Worm (Caenorhabditis elegans) whole organism, young adult: Measurements from ENCODE around the gene ndub-2.

Experiments used
- B0261.1 ChIP-seq: sonication (generic microtip); optimal IDR thresholded peaks from 2 replicates; lab custom pipeline; 2016; ENCODE audit warnings: mild to moderate bottlenecking, missing genetic modification characterization, moderate library complexity, missing compliant biosample characterization
- C17E4.6 ChIP-seq: fragments of 200-800 bp; sonication (Bioruptor generic); IDR thresholded peaks from 2 replicates; pipeline ENCODE4 v1.3.6; 2022; ENCODE audit warnings: missing genetic modification reagents, missing genetic modification characterization, missing compliant biosample characterization
- F57A8.1 ChIP-seq: fragments of 200-800 bp; sonication (Bioruptor generic); optimal IDR thresholded peaks from 2 replicates; lab custom pipeline; 2018; ENCODE audit warnings: mild to moderate bottlenecking, missing genetic modification characterization, moderate library complexity, missing compliant biosample characterization
- K11D2.4 ChIP-seq: fragments of 200-800 bp; sonication (Bioruptor generic); IDR thresholded peaks from 2 replicates; pipeline ENCODE4 v1.3.6; 2022; ENCODE audit warnings: missing genetic modification reagents, missing genetic modification characterization, missing compliant biosample characterization
- K12H6.12 ChIP-seq: fragments of 200-800 bp; sonication (Bioruptor generic); optimal IDR thresholded peaks from 2 replicates; lab custom pipeline; 2018; ENCODE audit warnings: mild to moderate bottlenecking, missing genetic modification characterization, missing compliant biosample characterization
- T07F8.4 ChIP-seq: sonication (generic microtip); optimal IDR thresholded peaks from 2 replicates; lab custom pipeline; 2016; ENCODE audit warnings: mild to moderate bottlenecking, missing genetic modification characterization, moderate library complexity, missing compliant biosample characterization
- Y53F4B.3 ChIP-seq: fragments of 200-800 bp; sonication (Bioruptor generic); IDR thresholded peaks from 2 replicates; pipeline ENCODE4 v1.3.6; 2022; ENCODE audit warnings: missing genetic modification reagents, missing genetic modification characterization, missing compliant biosample characterization
- aptf-3 ChIP-seq: fragments of 200-800 bp; sonication (Bioruptor generic); IDR thresholded peaks from 2 replicates; pipeline ENCODE4 v1.3.6; 2022; ENCODE audit warnings: missing genetic modification characterization, missing compliant biosample characterization
- atf-7 ChIP-seq: sonication (generic microtip); optimal IDR thresholded peaks from 2 replicates; lab custom pipeline; 2017; ENCODE audit warnings: mild to moderate bottlenecking, missing genetic modification characterization, missing compliant biosample characterization
- cebp-1 ChIP-seq, 2 experiments: fragments of 200-800 bp in 1 of 2; sonication (Bioruptor generic) in 1 of 2; sonication (generic microtip) in 1 of 2; IDR thresholded peaks in 1 of 2; optimal IDR thresholded peaks in 1 of 2; 2 replicates each; pipeline versions ENCODE4 v1.3.6 to Lab custom; 2017 to 2022; ENCODE audit warnings: missing compliant biosample characterization in 2 of 2, missing genetic modification characterization in 2 of 2, mild to moderate bottlenecking in 1 of 2, missing genetic modification reagents in 1 of 2, moderate library complexity in 1 of 2
- ceh-27 ChIP-seq: fragments of 200-800 bp; sonication (Bioruptor generic); optimal IDR thresholded peaks from 2 replicates; lab custom pipeline; 2018; ENCODE audit warnings: mild to moderate bottlenecking, missing genetic modification characterization, moderate library complexity, missing compliant biosample characterization
- ceh-79 ChIP-seq: sonication (generic microtip); optimal IDR thresholded peaks from 2 replicates; lab custom pipeline; 2017; ENCODE audit warnings: mild to moderate bottlenecking, missing genetic modification characterization, missing compliant biosample characterization
- die-1 ChIP-seq: sonication (generic microtip); optimal IDR thresholded peaks from 2 replicates; lab custom pipeline; 2016; ENCODE audit warnings: missing genotype, mild to moderate bottlenecking, missing genetic modification characterization, missing compliant biosample characterization
- dpl-1 ChIP-seq: fragments of 150-350 bp; optimal IDR thresholded peaks from 2 replicates; lab custom pipeline; 2014; ENCODE audit warnings: missing biosample characterization, missing genetic modification reagents, missing genetic modification characterization
- egl-18 ChIP-seq: fragments of 200-800 bp; sonication (Bioruptor generic); IDR thresholded peaks from 2 replicates; pipeline ENCODE4 v1.3.6; 2022; ENCODE audit warnings: missing genetic modification reagents, missing genetic modification characterization, missing compliant biosample characterization
- egrh-3 ChIP-seq: fragments of 200-800 bp; sonication (Bioruptor generic); IDR thresholded peaks from 2 replicates; pipeline ENCODE4 v1.3.6; 2022; ENCODE audit warnings: missing genetic modification reagents, missing genetic modification characterization, missing compliant biosample characterization
- hmg-1.2 ChIP-seq: fragments of 200-800 bp; sonication (Bioruptor generic); IDR thresholded peaks from 2 replicates; pipeline ENCODE4 v1.3.6; 2022; ENCODE audit warnings: missing genetic modification reagents, missing genetic modification characterization, missing compliant biosample characterization
- lag-1 ChIP-seq: fragments of 200-800 bp; sonication (Bioruptor generic); IDR thresholded peaks from 2 replicates; pipeline ENCODE4 v1.3.6; 2022; ENCODE audit warnings: missing genetic modification reagents, missing genetic modification characterization, missing compliant biosample characterization
- let-526 ChIP-seq: fragments of 200-800 bp; sonication (Bioruptor generic); IDR thresholded peaks from 2 replicates; pipeline ENCODE4 v1.3.6; 2022; ENCODE audit warnings: missing genetic modification reagents, missing genetic modification characterization, missing compliant biosample characterization
- lin-35 ChIP-seq, 3 experiments: fragments of 150-350 bp in 2 of 3; sonication (generic microtip) in 1 of 3; optimal IDR thresholded peaks; 2 replicates each; lab custom pipeline; 2014 to 2018; ENCODE audit warnings: missing biosample characterization in 3 of 3, missing genetic modification characterization in 3 of 3, missing genetic modification reagents in 3 of 3
- lsl-1 ChIP-seq: fragments of 200-800 bp; sonication (Bioruptor generic); optimal IDR thresholded peaks from 2 replicates; lab custom pipeline; 2018; ENCODE audit warnings: mild to moderate bottlenecking, missing genetic modification characterization, moderate library complexity, missing compliant biosample characterization
- madf-10 ChIP-seq: sonication (generic microtip); optimal IDR thresholded peaks from 2 replicates; lab custom pipeline; 2016; ENCODE audit warnings: mild to moderate bottlenecking, missing genetic modification characterization, missing compliant biosample characterization
- madf-8 ChIP-seq: fragments of 200-800 bp; sonication (Bioruptor generic); conservative IDR thresholded peaks from 2 replicates; pipeline ENCODE4 v1.3.6; 2022; ENCODE audit warnings: missing genetic modification reagents, missing genetic modification characterization, missing compliant biosample characterization
- mcd-1 ChIP-seq: fragments of 200-800 bp; sonication (Bioruptor generic); IDR thresholded peaks from 2 replicates; pipeline ENCODE4 v1.3.6; 2022; ENCODE audit warnings: missing genetic modification reagents, missing genetic modification characterization, missing compliant biosample characterization
- mel-28 ChIP-seq: sonication (generic microtip); optimal IDR thresholded peaks from 2 replicates; lab custom pipeline; 2016; ENCODE audit warnings: borderline replicate concordance, mild to moderate bottlenecking, missing genetic modification characterization, missing compliant biosample characterization
- mxl-1 ChIP-seq: sonication (generic microtip); optimal IDR thresholded peaks from 2 replicates; lab custom pipeline; 2016; ENCODE audit warnings: missing genetic modification characterization, missing compliant biosample characterization
- nfya-2 ChIP-seq: fragments of 200-800 bp; sonication (Bioruptor generic); IDR thresholded peaks from 2 replicates; pipeline ENCODE4 v1.3.6; 2022; ENCODE audit warnings: missing genetic modification reagents, missing genetic modification characterization, missing compliant biosample characterization
- nfyb-1 ChIP-seq: fragments of 200-800 bp; sonication (Bioruptor generic); IDR thresholded peaks from 2 replicates; pipeline ENCODE4 v1.3.6; 2022; ENCODE audit warnings: missing genetic modification reagents, missing genetic modification characterization, missing compliant biosample characterization
- nhr-179 ChIP-seq: sonication (generic microtip); optimal IDR thresholded peaks from 2 replicates; lab custom pipeline; 2016; ENCODE audit warnings: mild to moderate bottlenecking, missing genetic modification characterization, missing compliant biosample characterization
- pha-4 ChIP-seq: fragments of 150-350 bp; sonication (generic microtip); optimal IDR thresholded peaks from 2 replicates; lab custom pipeline; 2014; ENCODE audit warnings: missing biosample characterization, missing genetic modification reagents, missing genetic modification characterization
- repo-1 ChIP-seq: sonication (generic microtip); optimal IDR thresholded peaks from 2 replicates; lab custom pipeline; 2017; ENCODE audit warnings: mild to moderate bottlenecking, missing genetic modification characterization, missing compliant biosample characterization
- rpc-1 ChIP-seq, 2 experiments: fragments of 150-350 bp in 1 of 2; sonication (generic microtip) in 1 of 2; optimal IDR thresholded peaks; 2 replicates each; lab custom pipeline; 2014 to 2018; ENCODE audit warnings: missing biosample characterization in 1 of 2, missing genetic modification characterization in 1 of 2, missing genetic modification reagents in 1 of 2, missing genotype in 1 of 2
- sdz-38 ChIP-seq: sonication (generic microtip); optimal IDR thresholded peaks from 2 replicates; lab custom pipeline; 2016; ENCODE audit warnings: missing genotype, missing genetic modification characterization, missing compliant biosample characterization
- snpc-1.1 ChIP-seq: sonication (generic microtip); optimal IDR thresholded peaks from 2 replicates; lab custom pipeline; 2017; ENCODE audit warnings: missing genetic modification characterization, mild to moderate bottlenecking, missing compliant biosample characterization, antibody characterized with exemption, moderate library complexity, missing genotype, missing genetic modification reagents; ENCODE audit not compliant: insufficient read depth
- somi-1 ChIP-seq: fragments of 200-800 bp; sonication (Bioruptor generic); optimal IDR thresholded peaks from 2 replicates; lab custom pipeline; 2018; ENCODE audit warnings: mild to moderate bottlenecking, missing genetic modification characterization, missing compliant biosample characterization
- tbp1 ChIP-seq: fragments of 200-800 bp; sonication (Bioruptor generic); optimal IDR thresholded peaks from 2 replicates; lab custom pipeline; 2018; ENCODE audit warnings: mild to moderate bottlenecking, missing genetic modification characterization, missing compliant biosample characterization
- xnd-1 ChIP-seq: sonication (generic microtip); optimal IDR thresholded peaks from 2 replicates; lab custom pipeline; 2016; ENCODE audit warnings: missing genotype, missing genetic modification reagents, missing genetic modification characterization, missing compliant biosample characterization
- zfh-2 ChIP-seq: fragments of 200-800 bp; sonication (Bioruptor generic); conservative IDR thresholded peaks from 2 replicates; pipeline ENCODE4 v1.3.6; 2022; ENCODE audit warnings: missing genetic modification reagents, missing genetic modification characterization, missing compliant biosample characterization
- ztf-28 ChIP-seq: fragments of 200-800 bp; sonication (Bioruptor generic); IDR thresholded peaks from 2 replicates; pipeline ENCODE4 v1.3.6; 2022; ENCODE audit warnings: missing genetic modification reagents, missing genetic modification characterization, missing compliant biosample characterization
- ztf-6 ChIP-seq: fragments of 200-800 bp; sonication (Bioruptor generic); IDR thresholded peaks from 2 replicates; pipeline ENCODE4 v1.3.6; 2022; ENCODE audit warnings: missing genetic modification reagents, missing genetic modification characterization, missing compliant biosample characterization

The ndub-2 gene

DNA sequence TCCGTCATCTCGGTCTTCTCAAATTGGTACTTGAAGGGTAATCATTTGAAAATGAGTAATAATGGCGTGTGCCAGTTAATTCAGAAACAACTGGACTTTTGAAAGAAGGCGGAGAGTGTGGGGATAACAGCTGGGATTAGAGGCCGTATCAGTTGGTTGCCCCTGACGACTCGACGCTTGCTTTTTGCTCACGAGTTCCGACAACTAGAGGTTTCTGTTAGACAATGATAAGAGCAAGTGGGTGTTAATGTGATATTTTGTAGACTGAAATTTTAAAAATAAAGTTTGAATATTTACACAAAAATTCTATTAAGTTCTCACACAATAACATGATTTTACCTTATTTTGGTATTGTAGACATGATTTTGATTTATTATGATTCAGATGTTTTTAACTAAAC lies 8.9 kb downstream of the ndub-2 start, which contains the start of gene F44G4.7:
TSS of gene F44G4.7 (minus strand) at position 101 of the 400 bp plus-strand sequence.
- TF ChIP-seq lin-35 (GFP tag; optimal IDR thresholded peaks at IDR 0.05; lab: Kevin White, UChicago) = no peak
- no peak for TF ChIP-seq F57A8.1 (GFP tag; lab: Kevin White, UChicago)
- TF ChIP-seq mel-28 (tag; lab: Kevin White, UChicago) = no peak
- no peak for TF ChIP-seq lag-1 (GFP tag; lab: Robert Waterston, UW)
- no peak for TF ChIP-seq C17E4.6
- no peak for TF ChIP-seq egl-18 (GFP tag; lab: Robert Waterston, UW)
- no peak for TF ChIP-seq nfyb-1 (GFP tag; lab: Robert Waterston, UW)
- TF ChIP-seq let-526 (GFP tag; lab: Robert Waterston, UW) = no peak
- TF ChIP-seq B0261.1 (tag; lab: Kevin White, UChicago) = no peak
- TF ChIP-seq atf-7 (tag; lab: Kevin White, UChicago) = no peak
- no peak for TF ChIP-seq rpc-1 (optimal IDR thresholded peaks at IDR 0.05; lab: Kevin White, UChicago)
- TF ChIP-seq rpc-1 (tag; optimal IDR thresholded peaks at IDR 0.05; lab: Kevin White, UChicago) = no peak
- TF ChIP-seq mcd-1 (GFP tag; lab: Robert Waterston, UW) = no peak
- no peak for TF ChIP-seq K11D2.4
- TF ChIP-seq mxl-1 (tag; lab: Kevin White, UChicago) = no peak
- TF ChIP-seq lsl-1 (GFP tag; lab: Kevin White, UChicago) = no peak
- no peak for TF ChIP-seq repo-1 (tag; lab: Kevin White, UChicago)

DNA sequence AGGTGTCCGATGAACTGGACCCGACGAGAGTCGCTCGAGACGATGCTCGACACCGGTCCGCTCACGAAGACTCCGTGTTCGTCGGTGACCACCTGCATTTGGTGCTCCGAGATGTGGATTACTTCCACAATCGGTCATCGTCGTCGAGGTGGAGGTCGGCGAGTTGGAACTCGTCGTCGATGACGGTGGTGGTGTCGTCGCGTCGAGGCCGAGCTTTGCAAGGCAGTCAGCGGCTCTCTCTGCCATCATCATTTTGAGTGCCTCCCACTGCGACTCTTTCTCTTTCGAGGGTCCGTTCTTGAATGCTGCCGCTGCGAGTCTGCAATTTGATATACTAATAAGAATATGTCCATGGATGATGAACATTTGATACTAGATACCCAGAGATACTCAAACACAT lies 11.6 kb downstream of the ndub-2 start:
- TF ChIP-seq madf-8 (GFP tag; lab: Robert Waterston, UW) (no peak), zfh-2 (peak; percentile 84), T07F8.4 (tag; lab: Kevin White, UChicago) (no peak), pha-4 (no peak), egrh-3 (GFP tag; lab: Robert Waterston, UW) (peak; percentile 58; the same call in 1 of the 2 replicates), mcd-1 (GFP tag; lab: Robert Waterston, UW) (0 out of 2 replicates have a peak, but pooled peaks have one; percentile 17), sdz-38 (tag; lab: Kevin White, UChicago) (no peak), Y53F4B.3 (GFP tag; lab: Robert Waterston, UW) (no peak), dpl-1 (GFP tag; lab: Kevin White, UChicago) (no peak), nfya-2 (GFP tag; lab: Robert Waterston, UW) (no peak)

- no peak for TF ChIP-seq T07F8.4 (tag; lab: Kevin White, UChicago)
- no peak for TF ChIP-seq tbp1 (GFP tag; lab: Kevin White, UChicago)
- no peak for TF ChIP-seq ztf-6 (GFP tag; lab: Robert Waterston, UW)
- TF ChIP-seq nhr-179 (tag; lab: Kevin White, UChicago) = no peak
- no peak for TF ChIP-seq xnd-1 (tag; lab: Kevin White, UChicago)
- TF ChIP-seq ztf-28 = no peak
- TF ChIP-seq K12H6.12 = no peak
- no peak for TF ChIP-seq repo-1 (tag; lab: Kevin White, UChicago)
- TF ChIP-seq mxl-1 (tag; lab: Kevin White, UChicago) = no peak
- no peak for TF ChIP-seq snpc-1.1 (tag; lab: Kevin White, UChicago)
- no peak for TF ChIP-seq mcd-1 (GFP tag; lab: Robert Waterston, UW)
- no peak for TF ChIP-seq aptf-3
- no peak for TF ChIP-seq B0261.1 (tag; lab: Kevin White, UChicago)
- TF ChIP-seq die-1 (tag; lab: Kevin White, UChicago) = no peak
- TF ChIP-seq ceh-79 (tag; lab: Kevin White, UChicago) = no peak
- no peak for TF ChIP-seq cebp-1 (GFP tag; IDR thresholded peaks at IDR 0.05; lab: Robert Waterston, UW)
- no peak for TF ChIP-seq cebp-1 (tag; optimal IDR thresholded peaks at IDR 0.05; lab: Kevin White, UChicago)
- TF ChIP-seq somi-1 (GFP tag; lab: Kevin White, UChicago) = no peak
- TF ChIP-seq hmg-1.2 = no peak
- TF ChIP-seq ceh-27 (GFP tag; lab: Kevin White, UChicago) = no peak
- no peak for TF ChIP-seq madf-10 (tag; lab: Kevin White, UChicago)
Observed at ce11 chrII:9009976-9010702, 14.0 kb downstream of the ndub-2 start.
